Worm (Caenorhabditis elegans): Measurements from ENCODE around the gene srx-78.

srx-78 gene

DNA sequence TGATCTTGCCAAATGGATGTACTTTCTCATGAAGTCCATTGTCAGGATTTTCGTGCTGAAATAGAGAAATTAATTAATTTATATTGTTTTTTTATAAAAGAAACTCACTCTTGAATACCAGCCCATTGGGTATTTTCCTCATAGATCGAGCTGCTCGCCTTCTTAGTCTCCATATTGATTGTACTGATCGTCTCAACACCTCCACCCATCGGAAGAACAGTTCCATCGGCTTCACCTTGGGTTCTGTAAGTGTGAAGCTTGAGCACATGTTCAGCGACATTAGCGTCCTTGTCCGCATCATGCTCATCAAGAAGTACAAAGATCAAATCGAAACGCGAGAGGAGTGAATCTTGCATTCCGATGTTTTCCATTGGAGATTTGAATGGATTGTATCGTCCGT, 37.1 kb upstream of the srx-78 start:
- TF ChIP-seq mab-5 (tag; optimal IDR thresholded peaks at IDR 0.05) (no peak), nhr-6 (tag; optimal IDR thresholded peaks at IDR 0.05) (no peak), sem-4 (tag; optimal IDR thresholded peaks at IDR 0.05) (no peak), lin-39 (tag; optimal IDR thresholded peaks at IDR 0.05) (no peak), snpc-4 (tag; optimal IDR thresholded peaks at IDR 0.05) (no peak), ztf-11 (tag; optimal IDR thresholded peaks at IDR 0.05) (no peak), lsy-2 (tag; optimal IDR thresholded peaks at IDR 0.05) (no peak), mdl-1 (tag; optimal IDR thresholded peaks at IDR 0.05) (no peak), nhr-11 (tag; optimal IDR thresholded peaks at IDR 0.05) (no peak), lin-13 (GFP tag; optimal IDR thresholded peaks at IDR 0.05) (no peak), aly-2 (tag; optimal IDR thresholded peaks at IDR 0.05) (no peak), unc-39 (tag; optimal IDR thresholded peaks at IDR 0.05) (no peak), alr-1 (tag; optimal IDR thresholded peaks at IDR 0.05) (no peak), unc-62 (GFP tag; optimal IDR thresholded peaks at IDR 0.05) (no peak), gmeb-1 (tag; optimal IDR thresholded peaks at IDR 0.05) (no peak), peb-1 (tag; optimal IDR thresholded peaks at IDR 0.05) (no peak), unc-55 (GFP tag; optimal IDR thresholded peaks at IDR 0.05) (no peak), fos-1 (tag; optimal IDR thresholded peaks at IDR 0.05) (no peak), nhr-25 (tag; optimal IDR thresholded peaks at IDR 0.05) (no peak), elt-3 (tag; optimal IDR thresholded peaks at IDR 0.05) (no peak)

DNA sequence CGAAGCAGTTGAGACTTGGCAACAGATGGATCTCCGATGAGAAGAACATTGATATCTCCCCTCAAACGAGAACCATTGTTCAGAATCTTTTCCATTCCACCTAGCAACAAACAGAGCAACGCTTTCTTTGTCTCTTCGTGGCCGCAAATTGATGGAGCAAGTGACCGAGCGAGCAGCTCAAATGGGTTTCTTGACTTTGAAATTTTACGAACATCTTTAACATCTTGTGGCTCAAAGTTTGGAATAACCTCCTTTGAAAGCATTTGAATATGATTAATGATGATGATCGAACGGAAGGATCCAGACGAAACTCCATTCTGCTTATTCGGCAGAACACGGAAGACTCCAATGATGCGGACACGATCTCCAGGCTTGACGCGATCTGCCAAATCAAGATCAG, 36.4 kb upstream of the srx-78 start:
- TF ChIP-seq Y55F3AM.14 (GFP tag; optimal IDR thresholded peaks at IDR 0.05), result no peak
- no peak for TF ChIP-seq ZK546.5 (tag; optimal IDR thresholded peaks at IDR 0.05)
- TF ChIP-seq ztf-1 (GFP tag; conservative IDR thresholded peaks at IDR 0.05), result no peak
- no peak for TF ChIP-seq elt-3 (tag; optimal IDR thresholded peaks at IDR 0.05)
- no peak for TF ChIP-seq unc-39 (tag; optimal IDR thresholded peaks at IDR 0.05)
- no peak for TF ChIP-seq nhr-77 (tag; optimal IDR thresholded peaks at IDR 0.05)
- TF ChIP-seq mbf-1 (tag; optimal IDR thresholded peaks at IDR 0.05), result no peak
- no peak for TF ChIP-seq zag-1 (tag; optimal IDR thresholded peaks at IDR 0.05)
- TF ChIP-seq ama-1 (optimal IDR thresholded peaks at IDR 0.05), result no peak
- no peak for TF ChIP-seq nhr-21 (tag; optimal IDR thresholded peaks at IDR 0.05)
- no peak for TF ChIP-seq crh-2 (tag; optimal IDR thresholded peaks at IDR 0.05)
- no peak for TF ChIP-seq egl-27 (tag; optimal IDR thresholded peaks at IDR 0.05)
- no peak for TF ChIP-seq nhr-129 (tag; optimal IDR thresholded peaks at IDR 0.05)

ce11 chrV:15058965-15059364, 35.9 kb upstream of the srx-78 start:
- TF ChIP-seq Y55F3AM.14 (GFP tag; optimal IDR thresholded peaks at IDR 0.05) (no peak), nhr-23 (tag; optimal IDR thresholded peaks at IDR 0.05) (no peak), mab-5 (tag; optimal IDR thresholded peaks at IDR 0.05) (no peak)

DNA sequence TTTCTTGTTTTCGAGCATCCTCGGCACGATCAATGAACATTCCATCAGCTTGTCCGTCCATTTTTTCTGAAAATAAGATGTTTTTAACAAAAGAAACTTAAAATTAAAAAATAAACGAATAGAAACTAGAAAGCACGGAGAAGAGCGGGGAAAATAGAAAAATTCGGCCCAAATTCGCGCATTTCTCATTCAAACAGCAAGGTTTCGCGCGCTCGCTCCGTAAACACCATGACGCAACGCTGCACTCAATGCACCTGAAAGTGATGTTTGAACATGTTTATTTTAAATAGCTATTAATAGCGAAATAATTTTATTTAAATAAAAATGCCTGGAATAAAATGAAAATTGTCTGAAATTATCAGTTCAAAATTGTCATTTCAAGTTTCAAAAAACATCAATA, 35.3 kb upstream of the srx-78 start, which contains the start of the genes mcm-3 and C25D7.15:
mcm-3 (minus strand) TSS at position 66 of the 400 bp plus-strand sequence.
C25D7.15 (plus strand) TSS at position 275 of the 400 bp plus-strand sequence.
- TF ChIP-seq alr-1 (tag; optimal IDR thresholded peaks at IDR 0.05) (no peak), gmeb-1 (tag; optimal IDR thresholded peaks at IDR 0.05) (peak; percentile 75), C34F6.9 (tag; optimal IDR thresholded peaks at IDR 0.05) (peak; percentile 39), nhr-129 (tag; optimal IDR thresholded peaks at IDR 0.05) (peak; percentile 36)

DNA sequence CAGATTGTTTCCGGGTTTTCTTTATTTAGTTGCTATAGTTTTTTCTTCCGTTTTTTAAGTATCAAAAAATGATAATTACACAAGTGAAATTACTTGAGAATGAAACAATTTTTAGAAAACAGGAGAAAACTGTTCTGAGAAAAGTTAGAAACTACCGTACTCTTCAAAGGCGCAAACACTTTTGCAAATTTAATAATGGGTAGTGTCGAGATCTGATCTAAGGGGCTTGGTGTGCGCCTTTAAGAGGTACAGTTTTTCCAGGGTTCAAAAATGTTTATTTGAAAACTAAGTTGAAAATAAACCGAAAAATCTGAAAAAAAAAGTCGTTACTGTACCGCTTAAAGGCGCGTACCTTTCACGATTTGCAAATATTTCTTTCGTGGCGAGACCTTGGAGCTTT, 34.3 kb upstream of the srx-78 start:
- TF ChIP-seq sem-4 (tag; optimal IDR thresholded peaks at IDR 0.05) (no peak), blmp-1 (tag; optimal IDR thresholded peaks at IDR 0.05; ENCODE audit: insufficient read depth) (no peak), nhr-11 (tag; optimal IDR thresholded peaks at IDR 0.05) (no peak), nhr-129 (tag; optimal IDR thresholded peaks at IDR 0.05) (no peak), crh-2 (tag; optimal IDR thresholded peaks at IDR 0.05) (no peak), R02D3.7 (tag; optimal IDR thresholded peaks at IDR 0.05) (no peak), C34F6.9 (tag; optimal IDR thresholded peaks at IDR 0.05) (no peak), mdl-1 (tag; optimal IDR thresholded peaks at IDR 0.05) (no peak), sma-3 (GFP tag; optimal IDR thresholded peaks at IDR 0.05) (no peak), nhr-6 (tag; optimal IDR thresholded peaks at IDR 0.05) (no peak), lsy-2 (tag; optimal IDR thresholded peaks at IDR 0.05) (no peak), nhr-77 (tag; optimal IDR thresholded peaks at IDR 0.05) (no peak), ama-1 (optimal IDR thresholded peaks at IDR 0.05) (no peak), fos-1 (tag; optimal IDR thresholded peaks at IDR 0.05) (no peak), ZK546.5 (tag; optimal IDR thresholded peaks at IDR 0.05) (no peak), F13H6.1 (tag; optimal IDR thresholded peaks at IDR 0.05) (no peak), aly-2 (tag; optimal IDR thresholded peaks at IDR 0.05) (no peak)

Data from whole organism, L2 larva.